Fruit fly (Drosophila melanogaster): Measurements from ENCODE around the gene CG17127.

The CG17127 gene

DNA sequence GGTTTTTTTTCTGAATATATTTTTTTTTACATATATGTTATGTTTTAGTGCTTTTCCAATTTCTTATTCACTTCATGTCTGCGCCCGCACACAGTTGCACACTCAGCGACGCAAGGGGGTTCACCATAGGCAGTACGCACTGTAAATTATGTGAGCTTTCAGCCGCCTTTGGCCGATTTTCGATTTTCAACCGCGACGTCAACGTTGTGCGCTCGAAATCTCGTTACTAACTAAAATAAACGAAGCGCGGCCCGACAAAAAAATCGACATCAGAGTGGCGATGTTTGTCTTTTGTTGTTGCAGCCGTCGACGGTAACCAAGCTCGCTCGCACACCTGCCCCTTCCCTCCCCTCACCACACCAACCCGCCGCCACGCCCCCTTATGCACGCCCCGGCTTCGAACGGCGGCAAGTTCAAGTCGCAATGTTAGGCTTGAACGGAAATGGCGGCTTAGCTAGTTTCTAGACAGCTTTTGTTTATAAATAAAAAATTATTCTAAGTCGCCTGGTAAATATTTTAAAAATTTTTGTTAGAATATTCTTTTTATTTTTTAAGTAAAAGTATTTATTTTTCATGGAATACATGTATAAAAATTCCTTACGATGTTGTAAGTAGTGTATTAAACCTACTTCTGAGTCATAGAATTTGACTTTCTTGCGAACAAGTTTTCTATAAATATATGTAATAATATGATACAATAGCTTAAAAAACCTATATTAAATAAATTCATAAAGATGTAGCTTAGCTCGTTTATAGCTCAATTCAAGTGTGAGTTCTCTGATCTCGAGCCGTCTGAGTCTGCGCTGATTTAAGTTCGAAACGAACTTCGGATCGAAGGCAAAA, 30.4 kb downstream of the CG17127 start, which contains the start of gene CG31869:
Gene CG31869 (minus strand): TSS at position 233 of the 843 bp plus-strand sequence.
- TF ChIP-seq CG17801 (GFP tag; optimal IDR thresholded peaks at IDR 0.05; ENCODE audit: partially characterized antibody) = no peak

DNA sequence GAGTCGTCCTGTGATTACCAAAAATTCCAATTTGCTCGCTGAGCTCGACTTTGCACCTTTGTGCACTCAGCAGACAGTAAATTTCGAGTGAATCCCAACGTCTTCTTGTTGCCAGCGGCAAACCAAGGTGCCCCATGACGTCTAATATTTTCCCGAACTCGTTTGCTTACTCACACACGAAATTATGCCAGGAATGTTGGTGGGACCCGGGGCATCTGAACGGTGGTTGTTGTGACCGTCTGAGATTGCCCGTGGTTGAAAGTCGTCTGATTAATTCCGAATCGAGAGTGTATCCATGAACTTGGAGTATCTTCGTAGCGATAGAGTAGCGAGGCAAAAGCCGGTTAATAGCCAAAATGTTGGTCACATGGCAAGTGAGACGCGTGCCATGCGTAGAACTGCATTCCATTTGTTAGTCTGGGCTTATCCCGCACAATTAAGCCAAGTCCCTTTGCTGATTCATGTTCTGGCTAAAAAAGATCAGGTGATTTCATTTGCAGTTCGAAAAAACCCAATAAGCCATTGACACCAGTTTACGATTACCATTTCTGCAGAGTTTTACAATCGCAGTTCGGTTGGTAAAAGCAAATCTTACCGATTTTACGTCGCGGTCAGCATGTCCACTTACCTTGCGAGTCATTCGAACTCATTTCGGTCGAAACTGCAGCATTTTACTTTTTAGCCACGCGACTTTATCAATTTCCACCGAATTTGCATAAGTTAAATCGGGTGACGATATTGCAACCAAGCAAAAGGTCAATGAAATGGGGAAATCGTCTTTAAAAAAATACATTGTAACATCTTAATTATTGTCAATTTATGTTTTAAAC, 31.5 kb downstream of the CG17127 start:
- TF ChIP-seq CG17801 (GFP tag; optimal IDR thresholded peaks at IDR 0.05; ENCODE audit: partially characterized antibody) = peak; percentile 74

DNA sequence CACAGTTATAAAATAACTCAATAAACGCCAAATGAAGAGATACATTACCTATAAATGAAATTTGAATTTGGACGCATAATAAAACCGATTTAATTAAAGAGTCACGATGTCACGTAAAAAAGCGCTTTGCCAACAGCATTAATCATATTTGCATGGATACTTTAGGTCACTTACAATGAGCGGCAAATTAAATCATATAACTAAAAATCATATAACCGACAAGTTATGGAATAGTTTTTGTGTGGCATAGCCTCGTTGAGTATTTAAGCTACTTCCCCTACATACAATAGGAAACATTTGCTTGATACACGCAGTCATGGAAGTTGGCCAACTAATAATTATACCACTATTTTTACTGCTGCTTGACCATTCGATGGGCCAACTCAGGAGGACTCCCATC, 48.1 kb downstream of the CG17127 start, which contains the start of gene CG6508:
Gene CG6508 (plus strand): TSS at position 301 of the 400 bp plus-strand sequence.
- no peak for TF ChIP-seq CG17801 (GFP tag; optimal IDR thresholded peaks at IDR 0.05; ENCODE audit: partially characterized antibody)

DNA sequence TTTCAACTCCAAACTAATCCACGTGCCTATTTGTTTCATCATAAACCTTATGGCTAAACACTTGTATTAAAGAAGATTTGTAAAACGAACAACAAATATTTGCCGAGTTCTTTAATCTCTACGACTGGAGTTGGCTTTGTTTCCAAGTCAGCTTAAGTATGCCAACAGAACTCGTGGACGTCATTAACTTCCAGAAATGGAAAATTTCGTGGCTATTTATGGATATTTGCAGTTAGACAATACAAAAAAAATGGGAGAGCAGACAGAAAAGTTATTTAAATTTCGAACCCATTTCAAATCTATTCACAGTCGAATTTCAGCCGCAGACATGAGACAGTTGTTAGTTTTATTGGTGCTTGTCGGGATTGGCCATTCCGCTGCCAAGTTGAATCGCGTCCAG, 49.7 kb downstream of the CG17127 start, which contains the start of gene CG17134:
Gene CG17134 (plus strand): TSS at position 301 of the 400 bp plus-strand sequence.
- no peak for TF ChIP-seq CG17801 (GFP tag; optimal IDR thresholded peaks at IDR 0.05; ENCODE audit: partially characterized antibody)

All from ovary, adult (tissue).